Fruit fly (Drosophila melanogaster) whole organism, embryonic: Measurements from ENCODE around the gene Tet.

Experiments
- Atf-2 ChIP-seq: fragments of 200-800 bp; sonication (Bioruptor generic); optimal IDR thresholded peaks from 2 replicates; lab custom pipeline; 2016; ENCODE audit warnings: missing biosample characterization, missing genetic modification characterization
- BEAF-32 ChIP-seq: fragments of 200-800 bp; sonication (Bioruptor generic); optimal IDR thresholded peaks from 3 replicates; lab custom pipeline; 2017; ENCODE audit warnings: missing biosample characterization, missing genetic modification characterization, mild to moderate bottlenecking, moderate library complexity, missing genetic modification reagents
- CG10431 ChIP-seq: fragments of 200-800 bp; sonication (Bioruptor generic); optimal IDR thresholded peaks from 3 replicates; lab custom pipeline; 2018; ENCODE audit warnings: missing biosample characterization, mild to moderate bottlenecking, missing genetic modification characterization
- CG12769 ChIP-seq: fragments of 200-800 bp; sonication (Bioruptor generic); optimal IDR thresholded peaks from 2 replicates; lab custom pipeline; 2019; ENCODE audit warnings: missing biosample characterization, mild to moderate bottlenecking, missing genetic modification characterization, moderate library complexity
- CG13123 ChIP-seq: fragments of 200-800 bp; sonication (Bioruptor generic); optimal IDR thresholded peaks from 2 replicates; lab custom pipeline; 2016; ENCODE audit warnings: missing biosample characterization, missing genetic modification characterization
- CG13624 ChIP-seq: fragments of 200-800 bp; sonication (Bioruptor generic); optimal IDR thresholded peaks from 2 replicates; lab custom pipeline; 2016; ENCODE audit warnings: missing biosample characterization, missing genetic modification characterization
- CG15073 ChIP-seq: fragments of 200-800 bp; sonication (Bioruptor generic); optimal IDR thresholded peaks from 2 replicates; lab custom pipeline; 2016; ENCODE audit warnings: missing biosample characterization, missing genetic modification characterization
- CG17359 ChIP-seq: fragments of 200-800 bp; sonication (Bioruptor generic); optimal IDR thresholded peaks from 3 replicates; lab custom pipeline; 2018; ENCODE audit warnings: missing biosample characterization, mild to moderate bottlenecking, missing genetic modification characterization, moderate library complexity
- CG17385 ChIP-seq: fragments of 200-800 bp; sonication (Bioruptor generic); optimal IDR thresholded peaks from 3 replicates; lab custom pipeline; 2018; ENCODE audit warnings: missing biosample characterization, mild to moderate bottlenecking, missing genetic modification characterization
- CG1792 ChIP-seq: fragments of 200-800 bp; sonication (Bioruptor generic); optimal IDR thresholded peaks from 2 replicates; lab custom pipeline; 2016; ENCODE audit warnings: missing biosample characterization, missing genetic modification characterization
- CG18764 ChIP-seq: fragments of 200-800 bp; sonication (Bioruptor generic); optimal IDR thresholded peaks from 3 replicates; lab custom pipeline; 2016; ENCODE audit warnings: missing biosample characterization, missing genetic modification characterization
- CG2116 ChIP-seq: fragments of 200-800 bp; sonication (Bioruptor generic); optimal IDR thresholded peaks from 3 replicates; lab custom pipeline; 2018; ENCODE audit warnings: missing biosample characterization, mild to moderate bottlenecking, missing genetic modification characterization
- CG32767 ChIP-seq: fragments of 200-800 bp; sonication (Bioruptor generic); IDR thresholded peaks from 2 replicates; pipeline ENCODE4 v1.3.6; 2022; ENCODE audit warnings: missing biosample characterization, missing genetic modification characterization
- CG4360 ChIP-seq: fragments of 200-800 bp; sonication (Bioruptor generic); IDR thresholded peaks from 2 replicates; pipeline ENCODE4 v1.3.6; 2022; ENCODE audit warnings: missing biosample characterization, missing genetic modification characterization
- CG5245 ChIP-seq: fragments of 200-800 bp; sonication (Bioruptor generic); optimal IDR thresholded peaks from 3 replicates; lab custom pipeline; 2016; ENCODE audit warnings: missing biosample characterization, missing genetic modification characterization
- CG7786 ChIP-seq: fragments of 200-800 bp; sonication (Bioruptor generic); optimal IDR thresholded peaks from 2 replicates; lab custom pipeline; 2016; ENCODE audit warnings: missing biosample characterization, missing genetic modification characterization
- CTCF ChIP-seq: fragments of 200-800 bp; sonication (Bioruptor generic); optimal IDR thresholded peaks from 2 replicates; lab custom pipeline; 2017; ENCODE audit warnings: missing biosample characterization, mild to moderate bottlenecking, missing genetic modification characterization, moderate library complexity
- Dip2 ChIP-seq: fragments of 200-800 bp; sonication (Bioruptor generic); IDR thresholded peaks from 2 replicates; pipeline ENCODE4 v1.3.6; 2022; ENCODE audit warnings: missing biosample characterization, missing genetic modification characterization
- Ets65A ChIP-seq: fragments of 200-800 bp; sonication (Bioruptor generic); peaks from one replicate; lab custom pipeline; 2016; ENCODE audit warnings: missing biosample characterization, missing genetic modification characterization
- HmgZ ChIP-seq: fragments of 200-800 bp; sonication (Bioruptor generic); optimal IDR thresholded peaks from 2 replicates; lab custom pipeline; 2018; ENCODE audit warnings: missing biosample characterization, mild to moderate bottlenecking, missing genetic modification characterization
- Hmr ChIP-seq: fragments of 200-800 bp; sonication (Bioruptor generic); optimal IDR thresholded peaks from 3 replicates; lab custom pipeline; 2017; ENCODE audit warnings: mild to moderate bottlenecking, missing biosample characterization, missing genetic modification reagents, missing genetic modification characterization
- Hr39 ChIP-seq: fragments of >200 bp; optimal IDR thresholded peaks from 2 replicates; lab custom pipeline; 2017
- Pdp1 ChIP-seq, 2 experiments: fragments of 200-800 bp; sonication (Bioruptor generic); optimal IDR thresholded peaks; 3 replicates each; lab custom pipeline; 2016; ENCODE audit warnings: missing biosample characterization in 2 of 2, missing genetic modification characterization in 2 of 2, mild to moderate bottlenecking in 1 of 2, moderate library complexity in 1 of 2
- Sox100B ChIP-seq: fragments of 200-800 bp; sonication (Bioruptor generic); optimal IDR thresholded peaks from 3 replicates; lab custom pipeline; 2018; ENCODE audit warnings: missing biosample characterization, mild to moderate bottlenecking, missing genetic modification characterization
- Tbp ChIP-seq: fragments of >200 bp; optimal IDR thresholded peaks from 2 replicates; lab custom pipeline; 2018; ENCODE audit warnings: missing biosample characterization, missing genetic modification characterization
- Xbp1 ChIP-seq: fragments of 200-800 bp; sonication (Bioruptor generic); optimal IDR thresholded peaks from 3 replicates; lab custom pipeline; 2016; ENCODE audit warnings: missing biosample characterization, mild to moderate bottlenecking, missing genetic modification characterization
- ci ChIP-seq: fragments of 200-800 bp; sonication (Bioruptor generic); IDR thresholded peaks from 3 replicates; pipeline ENCODE4 v1.3.6; 2022; ENCODE audit warnings: missing biosample characterization, missing genetic modification characterization
- gcm2 ChIP-seq: fragments of 200-800 bp; sonication (Bioruptor generic); optimal IDR thresholded peaks from 2 replicates; lab custom pipeline; 2016; ENCODE audit warnings: missing biosample characterization, missing genetic modification characterization
- gem ChIP-seq: fragments of 200-800 bp; sonication (Bioruptor generic); optimal IDR thresholded peaks from 2 replicates; lab custom pipeline; 2019; ENCODE audit warnings: missing biosample characterization, mild to moderate bottlenecking, missing genetic modification characterization, moderate library complexity
- gsb-n ChIP-seq: fragments of 200-800 bp; sonication (Bioruptor generic); optimal IDR thresholded peaks from 3 replicates; lab custom pipeline; 2018; ENCODE audit warnings: missing biosample characterization, mild to moderate bottlenecking, missing genetic modification characterization
- jing ChIP-seq: fragments of 200-800 bp; sonication (Bioruptor generic); optimal IDR thresholded peaks from 2 replicates; lab custom pipeline; 2018; ENCODE audit warnings: missing biosample characterization, mild to moderate bottlenecking, missing genetic modification characterization
- lab ChIP-seq: fragments of 200-800 bp; sonication (Bioruptor generic); optimal IDR thresholded peaks from 3 replicates; lab custom pipeline; 2017; ENCODE audit warnings: missing biosample characterization, missing genetic modification characterization, mild to moderate bottlenecking, moderate library complexity, missing genetic modification reagents
- mam ChIP-seq: fragments of 200-800 bp; sonication (Bioruptor generic); optimal IDR thresholded peaks from 3 replicates; lab custom pipeline; 2016; ENCODE audit warnings: missing biosample characterization, missing genetic modification characterization
- mirr ChIP-seq: fragments of 200-800 bp; sonication (Bioruptor generic); optimal IDR thresholded peaks from 3 replicates; lab custom pipeline; 2018; ENCODE audit warnings: missing biosample characterization, mild to moderate bottlenecking, missing genetic modification characterization
- nau ChIP-seq: fragments of 200-800 bp; sonication (Bioruptor generic); optimal IDR thresholded peaks from 3 replicates; lab custom pipeline; 2017; ENCODE audit warnings: missing biosample characterization, mild to moderate bottlenecking, missing genetic modification characterization, missing genetic modification reagents
- otp ChIP-seq: fragments of 200-800 bp; sonication (Bioruptor generic); IDR thresholded peaks from 3 replicates; pipeline ENCODE4, ENCODE4 v1.3.6; 2022; ENCODE audit warnings: missing biosample characterization, missing genetic modification characterization
- psq ChIP-seq: fragments of 200-800 bp; sonication (Bioruptor generic); optimal IDR thresholded peaks from 2 replicates; lab custom pipeline; 2017; ENCODE audit warnings: missing biosample characterization, missing genetic modification characterization
- salm ChIP-seq: fragments of 200-800 bp; sonication (Bioruptor generic); optimal IDR thresholded peaks from 2 replicates; lab custom pipeline; 2018; ENCODE audit warnings: missing biosample characterization, mild to moderate bottlenecking, missing genetic modification characterization
- sd ChIP-seq: fragments of 200-800 bp; sonication (Bioruptor generic); optimal IDR thresholded peaks from 3 replicates; lab custom pipeline; 2018; ENCODE audit warnings: missing biosample characterization, mild to moderate bottlenecking, missing genetic modification characterization, moderate library complexity
- sim ChIP-seq: fragments of 200-800 bp; sonication (Bioruptor generic); IDR thresholded peaks from 2 replicates; pipeline ENCODE4 v1.3.6; 2022; ENCODE audit warnings: missing biosample characterization, missing genetic modification characterization
- sima ChIP-seq: fragments of 200-800 bp; sonication (Bioruptor generic); optimal IDR thresholded peaks from 2 replicates; lab custom pipeline; 2016; ENCODE audit warnings: missing biosample characterization, missing genetic modification characterization
- stc ChIP-seq: fragments of 200-800 bp; sonication (Bioruptor generic); IDR thresholded peaks from 2 replicates; pipeline ENCODE4 v1.3.6; 2022; ENCODE audit warnings: missing biosample characterization, missing genetic modification characterization
- tup ChIP-seq: fragments of 200-800 bp; sonication (Bioruptor generic); optimal IDR thresholded peaks from 2 replicates; lab custom pipeline; 2016; ENCODE audit warnings: missing biosample characterization, mild to moderate bottlenecking, missing genetic modification characterization, moderate library complexity
- wor ChIP-seq: fragments of 200-800 bp; sonication (Bioruptor generic); IDR thresholded peaks from 2 replicates; pipeline ENCODE4 v1.3.6; 2022; ENCODE audit warnings: missing biosample characterization, missing genetic modification characterization

Tet gene

DNA sequence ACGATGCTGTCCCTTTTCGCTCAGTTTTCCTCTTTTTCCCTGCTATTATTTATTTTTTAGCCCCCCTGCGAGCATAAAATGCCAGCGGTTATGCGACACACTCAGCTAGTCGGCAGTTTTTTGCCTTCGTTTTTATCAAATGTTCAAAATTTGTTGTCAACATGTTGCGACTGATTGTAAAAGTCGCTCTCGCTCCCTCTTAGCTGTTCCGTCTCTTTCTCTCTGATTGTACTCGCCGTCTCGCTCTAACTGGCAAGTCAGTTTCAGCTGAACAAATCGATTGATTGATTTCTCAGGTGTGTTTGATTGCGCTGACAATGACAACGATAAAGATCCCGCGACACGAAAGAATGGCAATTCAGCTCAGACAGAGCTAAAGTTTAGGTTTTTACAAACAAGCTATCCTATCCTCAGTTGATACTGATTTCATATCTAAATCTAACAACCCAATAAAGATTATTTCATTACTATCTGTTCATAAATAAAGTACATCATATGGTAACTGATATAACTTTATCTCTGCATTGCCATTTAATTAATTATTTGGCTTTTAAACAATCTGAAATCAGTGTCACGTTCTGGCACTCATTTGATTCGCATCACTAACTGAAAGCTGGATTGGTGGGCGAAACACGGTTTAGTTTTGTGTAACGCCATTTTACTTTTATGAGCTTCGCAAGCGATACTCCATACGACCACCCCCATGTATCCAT, 133.1 kb downstream of the Tet start (continued):
- TF ChIP-seq CG15073 (GFP tag; lab: Kevin White, UChicago) (no peak), gem (tag; lab: Kevin White, UChicago) (no peak), gcm2 (no peak), HmgZ (tag; lab: Kevin White, UChicago) (no peak), CG13123 (no peak), Hr39 (lab: Kevin White, UChicago) (no peak), tup (no peak), Hmr (GFP tag; lab: Kevin White, UChicago) (no peak), psq (no peak), Sox100B (GFP tag; lab: Kevin White, UChicago) (no peak), CG18764 (no peak), jing (GFP tag; lab: Kevin White, UChicago) (no peak), CG2116 (GFP tag; lab: Kevin White, UChicago) (no peak), Pdp1 (GFP tag; optimal IDR thresholded peaks at IDR 0.05; lab: Kevin White, UChicago) (peak in 1 of 2 experiments; percentile 13), Tbp (GFP tag; lab: Kevin White, UChicago) (no peak), mirr (GFP tag; lab: Kevin White, UChicago) (peak; percentile 69), CG7786 (no peak), lab (GFP tag; lab: Kevin White, UChicago) (peak; percentile 79)

dm6 chr3L:2744963-2745362, 134.0 kb downstream of the Tet start:
- TF ChIP-seq sd (peak; percentile 91), CG12769 (tag; lab: Kevin White, UChicago) (peak; percentile 66), nau (peak; percentile 77), CG17359 (no peak), stc (GFP tag; lab: Robert Waterston, UW) (0 out of 2 replicates have a peak, but pooled peaks have one; percentile 14)

dm6 chr3L:2743755-2744154, 135.2 kb downstream of the Tet start:
- TF ChIP-seq CG17385 (GFP tag; lab: Kevin White, UChicago) (no peak), sd (peak; percentile 1), ci (no peak), sima (GFP tag; lab: Kevin White, UChicago) (no peak), gsb-n (tag; lab: Kevin White, UChicago) (no peak), Atf-2 (no peak), mam (GFP tag; lab: Kevin White, UChicago) (no peak), CG13123 (no peak), Dip2 (GFP tag; lab: Robert Waterston, UW) (peak; percentile 24; the same call in 1 of the 2 replicates), CTCF (GFP tag; lab: Kevin White, UChicago) (peak; percentile 82), Ets65A (GFP tag; lab: Kevin White, UChicago) (peak; percentile 19), BEAF-32 (GFP tag; lab: Kevin White, UChicago) (no peak)

DNA sequence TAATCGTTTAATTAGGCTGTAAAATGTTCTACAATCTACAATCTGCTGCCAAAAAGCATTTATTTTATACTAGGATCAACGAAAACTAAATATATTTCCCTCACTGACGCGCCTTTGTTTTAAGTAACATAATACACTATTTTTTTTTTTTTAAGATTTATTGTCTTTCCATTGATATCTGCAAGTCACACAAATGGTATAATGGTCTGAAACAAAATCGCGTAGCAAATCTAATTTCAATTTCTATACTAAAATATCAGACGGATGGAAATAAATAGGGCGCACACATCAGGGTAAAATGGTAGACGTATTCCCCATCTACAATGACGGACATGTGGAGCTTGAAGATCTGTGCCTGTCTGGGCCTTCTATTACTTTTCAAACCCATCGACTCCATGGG, 139.5 kb downstream of the Tet start, which contains the start of gene Acp62F:
TSS of gene Acp62F (plus strand) at position 301 of the 400 bp plus-strand sequence.
- no peak for TF ChIP-seq CG32767 (GFP tag; lab: Robert Waterston, UW)
- TF ChIP-seq salm (tag; lab: Kevin White, UChicago), result no peak
- no peak for TF ChIP-seq Tbp (GFP tag; lab: Kevin White, UChicago)
- TF ChIP-seq CG13624, result no peak
- no peak for TF ChIP-seq otp (GFP tag; lab: Robert Waterston, UW)
- no peak for TF ChIP-seq wor (GFP tag; lab: Robert Waterston, UW)
- TF ChIP-seq CG1792, result no peak
- TF ChIP-seq CG5245 (GFP tag; lab: Kevin White, UChicago), result no peak
- no peak for TF ChIP-seq sim (GFP tag; lab: Robert Waterston, UW)
- TF ChIP-seq Sox100B (GFP tag; lab: Kevin White, UChicago), result no peak
- no peak for TF ChIP-seq CG4360 (GFP tag; lab: Robert Waterston, UW)
- TF ChIP-seq Xbp1, result no peak
- no peak for TF ChIP-seq CG10431 (GFP tag; lab: Kevin White, UChicago)
- TF ChIP-seq, all 482 proteins: peak for 0
